Worm (Caenorhabditis elegans) whole organism, late embryonic: ENCODE data around the gene R03H10.6.

ENCODE experiments used
- ceh-19 ChIP-seq: fragments of 200-800 bp; sonication (Bioruptor generic); optimal IDR thresholded peaks from 2 replicates; lab custom pipeline; 2018; ENCODE audit warnings: mild to moderate bottlenecking, missing genetic modification characterization, missing compliant biosample characterization
- che-1 ChIP-seq: sonication (generic microtip); optimal IDR thresholded peaks from 2 replicates; lab custom pipeline; 2016; ENCODE audit warnings: mild to moderate bottlenecking, missing genetic modification characterization, missing compliant biosample characterization
- elt-4 ChIP-seq: sonication (generic microtip); optimal IDR thresholded peaks from 2 replicates; lab custom pipeline; 2016; ENCODE audit warnings: missing genetic modification characterization, missing compliant biosample characterization
- ets-4 ChIP-seq: sonication (generic microtip); optimal IDR thresholded peaks from 2 replicates; lab custom pipeline; 2016; ENCODE audit warnings: missing genetic modification characterization, missing compliant biosample characterization
- lin-11 ChIP-seq: fragments of 200-800 bp; sonication (Bioruptor generic); optimal IDR thresholded peaks from 2 replicates; lab custom pipeline; 2018; ENCODE audit warnings: mild to moderate bottlenecking, missing genetic modification characterization, missing compliant biosample characterization
- pha-4 ChIP-seq: fragments of 150-350 bp; optimal IDR thresholded peaks from 2 replicates; lab custom pipeline; 2018; ENCODE audit warnings: missing biosample characterization, missing genetic modification reagents, missing genetic modification characterization
- pqm-1 ChIP-seq: sonication (generic microtip); optimal IDR thresholded peaks from 2 replicates; lab custom pipeline; 2016; ENCODE audit warnings: missing genetic modification characterization, missing compliant biosample characterization

- TF ChIP-seq elt-4 (tag; lab: Kevin White, UChicago) (no peak), pqm-1 (tag; lab: Kevin White, UChicago) (no peak), ets-4 (tag; lab: Kevin White, UChicago) (no peak), pha-4 (tag; lab: Kevin White, UChicago) (no peak), che-1 (tag; lab: Kevin White, UChicago) (no peak), ceh-19 (GFP tag; lab: Kevin White, UChicago) (no peak), lin-11 (tag; lab: Kevin White, UChicago) (no peak)
Measured at ce11 chrII:4209071-4209747, 35.9 kb upstream of the R03H10.6 start, which contains the start of gene F31D5.6.
